Fruit fly (Drosophila melanogaster): ENCODE results near the gene Ptpmeg.
A peak's percentile ranks its signal among the peaks of the same experiment; 100 is the strongest.

Ptpmeg gene

dm6 chr3L:347641-348405 lies 19.9 kb downstream of the Ptpmeg start (continued):
- no peak for TF ChIP-seq CG4360 (GFP tag; IDR thresholded peaks at IDR 0.05)
- TF ChIP-seq CHES-1-like (GFP tag; optimal IDR thresholded peaks at IDR 0.05) = peak; percentile 58
- no peak for TF ChIP-seq CG10147 (GFP tag; optimal IDR thresholded peaks at IDR 0.05)
- peak; percentile 59 for TF ChIP-seq CG4707 (GFP tag; optimal IDR thresholded peaks at IDR 0.05)
- TF ChIP-seq CG4404 (GFP tag; IDR thresholded peaks at IDR 0.05) = no peak
- no peak for TF ChIP-seq CG10565 (GFP tag; optimal IDR thresholded peaks at IDR 0.05)
- no peak for TF ChIP-seq gce (GFP tag; IDR thresholded peaks at IDR 0.05)
- peak; percentile 80 to 92 for TF ChIP-seq bsh (GFP tag; optimal IDR thresholded peaks at IDR 0.05)
- no peak for TF ChIP-seq unc-4 (GFP tag; IDR thresholded peaks at IDR 0.05; ENCODE audit: partially characterized antibody)
- no peak for TF ChIP-seq ato (GFP tag; IDR thresholded peaks at IDR 0.05; ENCODE audit: partially characterized antibody)
- TF ChIP-seq schlank (tag; optimal IDR thresholded peaks at IDR 0.05) = peak; percentile 7
- TF ChIP-seq jigr1 (GFP tag; IDR thresholded peaks at IDR 0.05) = 0 out of 3 replicates have a peak, but pooled peaks have one; percentile 54
- TF ChIP-seq tap (tag; optimal IDR thresholded peaks at IDR 0.05) = peak; percentile 62
- TF ChIP-seq CG14050 (GFP tag; IDR thresholded peaks at IDR 0.05) = peak; percentile 53; the same call in 2 of the 3 replicates
- no peak for TF ChIP-seq CG31224 (GFP tag; IDR thresholded peaks at IDR 0.05)
- TF ChIP-seq Bteb2 (GFP tag; optimal IDR thresholded peaks at IDR 0.05) = no peak
- TF ChIP-seq gfzf (GFP tag; optimal IDR thresholded peaks at IDR 0.05) = no peak
- peak; percentile 53 for TF ChIP-seq CG1647 (GFP tag; optimal IDR thresholded peaks at IDR 0.05)
- peak; percentile 35; the same call in 1 of the 2 replicates for TF ChIP-seq seq (GFP tag; IDR thresholded peaks at IDR 0.05)
- TF ChIP-seq CG9215 (GFP tag; IDR thresholded peaks at IDR 0.05) = peak; percentile 45; the same call in 1 of the 2 replicates
- no peak for TF ChIP-seq GATAe (GFP tag; conservative IDR thresholded peaks at IDR 0.05)
- TF ChIP-seq ac (GFP tag; optimal IDR thresholded peaks at IDR 0.05) = no peak
- no peak for TF ChIP-seq CG6791 (GFP tag; IDR thresholded peaks at IDR 0.05; ENCODE audit: partially characterized antibody)
- TF ChIP-seq amos (GFP tag; IDR thresholded peaks at IDR 0.05; ENCODE audit: partially characterized antibody) = no peak
- peak; percentile 85 for TF ChIP-seq Awh (GFP tag; IDR thresholded peaks at IDR 0.05)
- peak; percentile 83 for TF ChIP-seq CG17359 (tag; optimal IDR thresholded peaks at IDR 0.05)
- TF ChIP-seq CG12659 (GFP tag; optimal IDR thresholded peaks at IDR 0.05) = peak; percentile 48
- peak; percentile 79 for TF ChIP-seq phol (tag; optimal IDR thresholded peaks at IDR 0.05)
- TF ChIP-seq Six4 (GFP tag; optimal IDR thresholded peaks at IDR 0.05) = peak; percentile 67
- peak; percentile 80 for TF ChIP-seq CG1024 (GFP tag; IDR thresholded peaks at IDR 0.05)
- TF ChIP-seq HLHmδ (GFP tag; optimal IDR thresholded peaks at IDR 0.05) = no peak
- no peak for TF ChIP-seq hkb (optimal IDR thresholded peaks at IDR 0.05)
- TF ChIP-seq hkb (GFP tag; IDR thresholded peaks at IDR 0.05) = peak; percentile 61
- no peak for TF ChIP-seq tll (GFP tag; optimal IDR thresholded peaks at IDR 0.05)
- peak; percentile 98 for TF ChIP-seq sens (GFP tag)
- TF ChIP-seq Mad (GFP tag; optimal IDR thresholded peaks at IDR 0.05) = peak; percentile 71
- TF ChIP-seq gem (tag; optimal IDR thresholded peaks at IDR 0.05) = peak; percentile 85
- no peak for TF ChIP-seq sna (GFP tag; IDR thresholded peaks at IDR 0.05; ENCODE audit: partially characterized antibody)
- peak; percentile 53 for TF ChIP-seq CG17802 (tag; optimal IDR thresholded peaks at IDR 0.05)
- peak; percentile 73 for TF ChIP-seq CG8089 (GFP tag; optimal IDR thresholded peaks at IDR 0.05)
- TF ChIP-seq gt (GFP tag; IDR thresholded peaks at IDR 0.05) = peak; percentile 24; the same call in 1 of the 2 replicates
- no peak for TF ChIP-seq D19B (GFP tag; optimal IDR thresholded peaks at IDR 0.05)
- TF ChIP-seq CG6272 (GFP tag; IDR thresholded peaks at IDR 0.05) = peak; percentile 65
- TF ChIP-seq pum (GFP tag; optimal IDR thresholded peaks at IDR 0.05) = peak; percentile 76
- peak; percentile 14 for TF ChIP-seq MTF-1 (GFP tag; optimal IDR thresholded peaks at IDR 0.05; ENCODE audit: borderline replicate concordance)
- TF ChIP-seq Usf (GFP tag; optimal IDR thresholded peaks at IDR 0.05) = no peak
- peak; percentile 50 to 86 for TF ChIP-seq chif (GFP tag; optimal IDR thresholded peaks at IDR 0.05)
- no peak for TF ChIP-seq CG30020 (tag; optimal IDR thresholded peaks at IDR 0.05)
- TF ChIP-seq CG18619 (GFP tag; optimal IDR thresholded peaks at IDR 0.05) = peak; percentile 64

All from whole organism, embryonic.